Worm (Caenorhabditis elegans) whole organism, L4 larva: ENCODE data around the gene F15A4.10.

ENCODE experiments used
- ama-1 ChIP-seq: fragments of 150-350 bp; optimal IDR thresholded peaks from 2 replicates; lab custom pipeline; 2014; ENCODE audit warnings: inconsistent platforms, mixed read lengths
- dve-1 ChIP-seq: sonication (generic microtip); optimal IDR thresholded peaks from 2 replicates; lab custom pipeline; 2017; ENCODE audit warnings: antibody characterized with exemption, mild to moderate bottlenecking, missing genetic modification characterization, missing compliant biosample characterization; ENCODE audit not compliant: insufficient read depth
- fos-1 ChIP-seq: fragments of 150-350 bp; optimal IDR thresholded peaks from 2 replicates; lab custom pipeline; 2014; ENCODE audit warnings: missing biosample characterization, missing genetic modification characterization
- hlh-11 ChIP-seq: fragments of 200-800 bp; sonication (Bioruptor generic); optimal IDR thresholded peaks from 2 replicates; lab custom pipeline; 2018; ENCODE audit warnings: mild to moderate bottlenecking, missing genetic modification characterization, missing compliant biosample characterization
- mdl-1 ChIP-seq, 2 experiments: fragments of 150-350 bp in 1 of 2; sonication (generic microtip) in 1 of 2; optimal IDR thresholded peaks; 2 replicates each; lab custom pipeline; 2014 to 2017; ENCODE audit warnings: missing biosample characterization in 2 of 2, missing genetic modification characterization in 2 of 2
- mep-1 ChIP-seq: fragments of 150-350 bp; sonication (generic microtip); optimal IDR thresholded peaks from 3 replicates; lab custom pipeline; 2014; ENCODE audit warnings: missing biosample characterization, missing genetic modification characterization
- nhr-28 ChIP-seq: fragments of 150-350 bp; optimal IDR thresholded peaks from 2 replicates; lab custom pipeline; 2014; ENCODE audit warnings: missing biosample characterization, missing genetic modification characterization
- skn-1 ChIP-seq: fragments of 150-350 bp; optimal IDR thresholded peaks from 2 replicates; lab custom pipeline; 2014; ENCODE audit warnings: missing biosample characterization, missing genetic modification characterization
- snpc-4 ChIP-seq: fragments of 150-350 bp; optimal IDR thresholded peaks from 2 replicates; lab custom pipeline; 2014; ENCODE audit warnings: missing biosample characterization, missing genetic modification characterization
- unc-62 ChIP-seq, 3 experiments: fragments of 150-350 bp in 1 of 3; sonication (generic microtip); optimal IDR thresholded peaks in 2 of 3; peaks in 1 of 3; 1 replicate in 1 of 3; 2 replicates in 2 of 3; lab custom pipeline; 2014 to 2017; ENCODE audit warnings: missing biosample characterization in 3 of 3, missing genetic modification characterization in 3 of 3, missing genetic modification reagents in 3 of 3, missing genotype in 1 of 3
- zag-1 ChIP-seq: fragments of 150-350 bp; optimal IDR thresholded peaks from 2 replicates; lab custom pipeline; 2014; ENCODE audit warnings: missing biosample characterization, missing genetic modification characterization

- TF ChIP-seq snpc-4 (no peak), skn-1 (tag; lab: Kevin White, UChicago) (no peak), fos-1 (tag; lab: Kevin White, UChicago) (no peak), zag-1 (no peak), unc-62 (GFP tag; optimal IDR thresholded peaks at IDR 0.05 in 1 of 2; lab: Kevin White, UChicago) (no peak), unc-62 (tag; optimal IDR thresholded peaks at IDR 0.05; lab: Kevin White, UChicago) (no peak), nhr-28 (tag; lab: Kevin White, UChicago) (no peak), mdl-1 (tag; optimal IDR thresholded peaks at IDR 0.05; lab: Kevin White, UChicago) (no peak), mep-1 (no peak), hlh-11 (tag; lab: Kevin White, UChicago) (no peak), ama-1 (no peak), dve-1 (tag; lab: Kevin White, UChicago) (no peak)
Observed at ce11 chrII:12488810-12489209, 3.9 kb upstream of the F15A4.10 start.
